Worm (Caenorhabditis elegans) whole organism, mixed stage, embryonic: ENCODE measurements around the gene bus-1.

ENCODE experiments used
- bed-3 ChIP-seq: fragments of 200-800 bp; sonication (Bioruptor generic); optimal IDR thresholded peaks from 3 replicates; lab custom pipeline; 2018; ENCODE audit warnings: mild to moderate bottlenecking, missing genetic modification characterization, moderate library complexity, missing compliant biosample characterization
- blmp-1 ChIP-seq: fragments of 150-350 bp; optimal IDR thresholded peaks from 2 replicates; lab custom pipeline; 2014; ENCODE audit warnings: missing biosample characterization, missing genetic modification characterization
- ceh-39 ChIP-seq: fragments of 150-350 bp; optimal IDR thresholded peaks from 2 replicates; lab custom pipeline; 2014; ENCODE audit warnings: missing biosample characterization, missing genetic modification characterization
- ceh-43 ChIP-seq: fragments of 200-800 bp; sonication (Bioruptor generic); optimal IDR thresholded peaks from 2 replicates; lab custom pipeline; 2018; ENCODE audit warnings: mild to moderate bottlenecking, missing genetic modification characterization, moderate library complexity, missing compliant biosample characterization
- ces-1 ChIP-seq: fragments of 150-350 bp; optimal IDR thresholded peaks from 2 replicates; lab custom pipeline; 2014; ENCODE audit warnings: missing biosample characterization, missing genetic modification reagents, missing genetic modification characterization
- cnd-1 ChIP-seq: fragments of 200-800 bp; sonication (Bioruptor generic); optimal IDR thresholded peaks from 2 replicates; lab custom pipeline; 2018; ENCODE audit warnings: mild to moderate bottlenecking, missing genetic modification characterization, missing compliant biosample characterization
- drap-1 ChIP-seq: fragments of 200-800 bp; sonication (Bioruptor generic); optimal IDR thresholded peaks from 3 replicates; lab custom pipeline; 2018; ENCODE audit warnings: mild to moderate bottlenecking, missing genetic modification characterization, missing compliant biosample characterization
- elt-1 ChIP-seq: sonication (generic microtip); optimal IDR thresholded peaks from 2 replicates; lab custom pipeline; 2017; ENCODE audit warnings: missing genetic modification characterization, mild to moderate bottlenecking, missing compliant biosample characterization, antibody characterized with exemption, moderate library complexity, borderline replicate concordance; ENCODE audit not compliant: insufficient read depth
- elt-3 ChIP-seq: fragments of 150-350 bp; optimal IDR thresholded peaks from 2 replicates; lab custom pipeline; 2014; ENCODE audit warnings: missing biosample characterization, missing genetic modification characterization
- flh-1 ChIP-seq: fragments of 200-800 bp; sonication (Bioruptor generic); optimal IDR thresholded peaks from 2 replicates; lab custom pipeline; 2018; ENCODE audit warnings: mild to moderate bottlenecking, missing genetic modification characterization, moderate library complexity, missing compliant biosample characterization
- ham-2 ChIP-seq: fragments of 200-800 bp; sonication (Bioruptor generic); optimal IDR thresholded peaks from 2 replicates; lab custom pipeline; 2018; ENCODE audit warnings: mild to moderate bottlenecking, missing genetic modification characterization, missing compliant biosample characterization
- lin-13 ChIP-seq: fragments of 150-350 bp; optimal IDR thresholded peaks from 2 replicates; lab custom pipeline; 2014; ENCODE audit warnings: missing biosample characterization, missing genetic modification characterization
- lin-32 ChIP-seq: fragments of 200-800 bp; sonication (Bioruptor generic); optimal IDR thresholded peaks from 2 replicates; lab custom pipeline; 2018; ENCODE audit warnings: mild to moderate bottlenecking, missing genetic modification characterization, missing compliant biosample characterization
- mab-5 ChIP-seq: fragments of 150-350 bp; optimal IDR thresholded peaks from 2 replicates; lab custom pipeline; 2014; ENCODE audit warnings: missing biosample characterization, missing genetic modification characterization
- mls-2 ChIP-seq: sonication (generic microtip); optimal IDR thresholded peaks from 2 replicates; lab custom pipeline; 2016; ENCODE audit warnings: mild to moderate bottlenecking, missing genetic modification characterization, moderate library complexity, missing compliant biosample characterization
- nhr-12 ChIP-seq: fragments of 150-350 bp; optimal IDR thresholded peaks from 2 replicates; lab custom pipeline; 2014; ENCODE audit warnings: missing biosample characterization, missing genetic modification characterization
- nhr-2 ChIP-seq: fragments of 150-350 bp; optimal IDR thresholded peaks from 2 replicates; lab custom pipeline; 2014; ENCODE audit warnings: missing biosample characterization, missing genetic modification characterization
- nhr-237 ChIP-seq: fragments of 150-350 bp; optimal IDR thresholded peaks from 2 replicates; lab custom pipeline; 2014; ENCODE audit warnings: missing biosample characterization, missing genetic modification characterization
- nhr-76 ChIP-seq: sonication (generic microtip); optimal IDR thresholded peaks from 2 replicates; lab custom pipeline; 2017; ENCODE audit warnings: missing biosample characterization, missing genetic modification characterization
- pha-4 ChIP-seq: fragments of 150-350 bp; optimal IDR thresholded peaks from 2 replicates; lab custom pipeline; 2018; ENCODE audit warnings: missing biosample characterization, missing genetic modification reagents, missing genetic modification characterization
- sem-2 ChIP-seq: fragments of 200-800 bp; sonication (Bioruptor generic); optimal IDR thresholded peaks from 2 replicates; lab custom pipeline; 2018; ENCODE audit warnings: mild to moderate bottlenecking, missing genetic modification characterization, missing compliant biosample characterization
- snpc-4 ChIP-seq: fragments of 150-350 bp; optimal IDR thresholded peaks from 2 replicates; lab custom pipeline; 2014; ENCODE audit warnings: missing biosample characterization, missing genetic modification characterization
- tbx-8 ChIP-seq: fragments of 200-800 bp; sonication (Bioruptor generic); optimal IDR thresholded peaks from 2 replicates; lab custom pipeline; 2018; ENCODE audit warnings: mild to moderate bottlenecking, missing genetic modification characterization, moderate library complexity, missing compliant biosample characterization
- unc-120 ChIP-seq: sonication (generic microtip); optimal IDR thresholded peaks from 2 replicates; lab custom pipeline; 2017; ENCODE audit warnings: missing genetic modification characterization, missing compliant biosample characterization; ENCODE audit not compliant: poor library complexity, severe bottlenecking
- unc-39 ChIP-seq: fragments of 150-350 bp; optimal IDR thresholded peaks from 2 replicates; lab custom pipeline; 2014; ENCODE audit warnings: missing biosample characterization, missing genetic modification characterization
- unc-62 ChIP-seq: fragments of 150-350 bp; optimal IDR thresholded peaks from 2 replicates; lab custom pipeline; 2014; ENCODE audit warnings: missing biosample characterization, missing genetic modification reagents, missing genetic modification characterization
- zip-8 ChIP-seq: fragments of 150-350 bp; optimal IDR thresholded peaks from 2 replicates; lab custom pipeline; 2014; ENCODE audit warnings: missing biosample characterization, missing genetic modification characterization
- ztf-11 ChIP-seq: fragments of 150-350 bp; optimal IDR thresholded peaks from 2 replicates; lab custom pipeline; 2014; ENCODE audit warnings: missing biosample characterization, missing genetic modification characterization

bus-1 gene

DNA sequence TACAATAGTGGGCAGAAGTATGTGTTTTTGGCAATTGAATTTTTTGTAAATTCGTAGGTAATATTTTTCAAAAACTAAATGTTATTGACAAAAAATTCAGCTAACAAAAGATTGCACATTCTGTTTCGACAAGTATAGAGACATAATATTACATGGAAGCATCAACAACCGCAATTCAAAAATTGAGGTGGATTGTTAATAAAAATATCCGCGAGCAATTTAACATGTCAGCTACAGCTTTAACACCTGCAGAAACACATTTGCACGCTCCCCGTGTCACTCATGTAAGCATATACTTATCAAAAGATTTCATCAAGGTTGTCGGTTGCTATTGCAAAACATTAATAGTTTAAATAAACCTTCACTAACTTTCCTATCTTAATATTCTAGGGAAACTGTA is 11.1 kb upstream of the bus-1 start, which contains the start of gene srsx-34:
Gene srsx-34 (plus strand): TSS at position 301 of the 400 bp plus-strand sequence.
- no peak for TF ChIP-seq mls-2
- no peak for TF ChIP-seq blmp-1
- no peak for TF ChIP-seq unc-120 (tag; lab: Kevin White, UChicago)
- TF ChIP-seq pha-4 (tag; lab: Kevin White, UChicago): no peak
- TF ChIP-seq snpc-4 (tag; lab: Kevin White, UChicago): no peak
- TF ChIP-seq ces-1 (GFP tag; lab: Kevin White, UChicago): no peak

DNA sequence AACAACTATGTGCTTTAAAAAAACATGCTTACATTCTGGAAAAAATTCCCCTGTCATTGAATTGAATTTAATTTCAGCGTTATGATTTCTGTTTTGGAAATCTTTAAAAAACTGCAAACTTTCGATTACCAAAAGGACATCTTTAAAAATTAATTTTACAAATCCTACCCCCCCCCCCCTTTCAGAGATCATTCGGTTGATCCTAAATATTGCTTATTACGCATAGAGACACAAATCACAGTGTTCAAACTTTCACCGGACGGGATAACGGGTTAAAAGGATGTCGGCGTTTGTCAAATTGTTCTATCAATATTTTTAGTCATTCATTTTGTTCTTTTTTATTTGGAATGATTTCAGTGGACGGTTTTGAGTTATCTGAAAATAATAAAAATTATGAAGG is 8.7 kb upstream of the bus-1 start, which contains the start of gene C25E10.4:
Gene C25E10.4 (plus strand): TSS at position 301 of the 400 bp plus-strand sequence.
- TF ChIP-seq sem-2 (GFP tag; lab: Kevin White, UChicago): no peak

DNA sequence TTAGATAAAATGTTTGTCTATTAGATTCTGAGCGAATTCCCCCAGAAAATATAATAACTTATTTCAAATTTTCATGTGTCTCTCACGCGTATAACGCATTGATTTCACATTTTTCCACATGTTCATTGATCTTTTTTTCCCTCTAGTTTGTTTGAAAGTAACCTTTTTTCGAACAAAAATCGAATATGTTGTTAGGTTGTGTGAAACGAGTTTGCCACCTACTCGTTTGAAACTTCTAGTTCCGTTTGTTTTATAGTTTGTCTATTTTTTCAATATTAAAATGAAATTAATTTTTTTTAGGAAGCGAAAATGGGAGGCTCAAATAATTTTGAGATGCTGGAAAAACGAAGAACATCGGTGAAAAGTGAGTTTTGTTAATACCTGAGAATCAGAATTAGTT is 5.6 kb upstream of the bus-1 start, which contains the start of gene C25E10.5:
Gene C25E10.5 (plus strand): TSS at position 301 of the 400 bp plus-strand sequence.
- TF ChIP-seq tbx-8 (GFP tag; lab: Kevin White, UChicago) (no peak), flh-1 (GFP tag; lab: Kevin White, UChicago) (no peak), zip-8 (tag; lab: Kevin White, UChicago) (no peak), drap-1 (GFP tag; lab: Kevin White, UChicago) (no peak), elt-1 (no peak)

DNA sequence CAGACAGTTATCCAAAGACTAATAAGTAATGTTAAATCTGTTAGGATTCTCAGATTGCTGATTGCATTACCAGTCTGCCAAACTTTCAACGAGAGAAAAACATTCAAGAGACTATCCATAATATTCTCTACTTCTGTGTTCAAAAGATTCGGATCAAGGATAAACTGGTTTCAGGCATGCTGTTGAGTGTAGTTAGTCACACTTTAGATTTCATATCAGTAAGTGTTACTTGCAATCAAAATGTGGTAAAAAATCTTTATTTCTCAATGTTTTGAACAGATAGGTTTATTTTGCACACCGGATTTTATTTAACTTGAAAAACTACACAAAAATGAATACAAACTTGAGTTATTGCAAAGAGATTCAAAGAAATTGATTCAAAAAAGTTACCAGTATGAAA is 2.5 kb downstream of the bus-1 start, which contains the start of gene oac-41:
Gene oac-41 (minus strand): TSS at position 101 of the 400 bp plus-strand sequence.
- TF ChIP-seq flh-1 (GFP tag; lab: Kevin White, UChicago) (no peak), ham-2 (GFP tag; lab: Kevin White, UChicago) (no peak), unc-62 (GFP tag; lab: Kevin White, UChicago) (no peak), zip-8 (tag; lab: Kevin White, UChicago) (no peak), ztf-11 (tag; lab: Kevin White, UChicago) (no peak), sem-2 (GFP tag; lab: Kevin White, UChicago) (no peak), nhr-76 (tag; lab: Kevin White, UChicago) (no peak), lin-13 (no peak), cnd-1 (tag; lab: Kevin White, UChicago) (no peak), tbx-8 (GFP tag; lab: Kevin White, UChicago) (no peak), nhr-2 (tag; lab: Kevin White, UChicago) (no peak), nhr-237 (tag; lab: Kevin White, UChicago) (no peak)

DNA sequence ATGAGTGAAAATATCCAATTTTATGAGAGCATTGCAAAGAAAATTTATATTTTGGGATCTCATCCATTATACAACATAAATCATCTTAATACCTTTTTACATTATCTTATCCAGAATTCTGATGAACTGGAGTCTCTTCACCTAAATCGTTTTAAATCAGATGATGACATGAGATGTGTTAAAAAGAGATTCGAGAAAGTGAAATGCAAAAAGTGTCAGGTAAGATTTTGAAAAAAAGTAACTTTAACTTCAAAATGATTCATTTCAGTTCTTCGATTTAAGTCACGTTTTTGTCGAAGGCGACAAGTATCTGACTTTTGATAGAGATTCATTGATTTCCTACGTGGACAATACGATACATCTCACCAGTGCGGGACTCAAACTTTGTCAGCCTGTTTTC is 5.7 kb downstream of the bus-1 start:
- TF ChIP-seq nhr-2 (tag; lab: Kevin White, UChicago) (no peak), blmp-1 (no peak), ceh-39 (tag; lab: Kevin White, UChicago) (no peak), flh-1 (GFP tag; lab: Kevin White, UChicago) (no peak), unc-62 (GFP tag; lab: Kevin White, UChicago) (no peak), ceh-43 (GFP tag; lab: Kevin White, UChicago) (no peak), bed-3 (GFP tag; lab: Kevin White, UChicago) (no peak), unc-39 (tag; lab: Kevin White, UChicago) (no peak), nhr-12 (tag; lab: Kevin White, UChicago) (no peak)

DNA sequence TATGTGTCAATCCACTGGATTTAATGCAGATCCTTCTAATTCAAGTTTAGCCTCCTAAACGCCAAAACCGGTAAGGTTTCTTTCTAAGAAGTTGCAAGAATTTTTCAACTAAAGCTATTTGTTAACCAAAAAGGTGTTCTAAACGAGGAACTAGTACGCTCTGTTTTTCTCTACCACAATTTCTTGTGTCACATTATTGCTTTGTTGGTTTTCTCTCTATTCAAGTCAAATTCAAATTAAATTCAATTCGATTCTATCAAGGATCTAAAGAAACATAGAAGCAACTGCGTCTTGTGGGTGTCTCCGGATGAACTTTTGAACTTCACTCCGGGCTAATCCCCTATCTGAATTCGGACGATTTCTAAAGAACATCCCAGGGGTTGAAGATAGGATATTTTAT is 8.1 kb downstream of the bus-1 start, which contains the start of gene oac-40:
Gene oac-40 (plus strand): TSS at position 301 of the 400 bp plus-strand sequence.
- TF ChIP-seq ceh-43 (GFP tag; lab: Kevin White, UChicago) (no peak), elt-3 (no peak), zip-8 (tag; lab: Kevin White, UChicago) (no peak), mab-5 (tag; lab: Kevin White, UChicago) (no peak), flh-1 (GFP tag; lab: Kevin White, UChicago) (no peak), snpc-4 (tag; lab: Kevin White, UChicago) (no peak), ceh-39 (tag; lab: Kevin White, UChicago) (no peak), unc-39 (tag; lab: Kevin White, UChicago) (no peak), nhr-237 (tag; lab: Kevin White, UChicago) (no peak), lin-32 (no peak), nhr-2 (tag; lab: Kevin White, UChicago) (no peak), sem-2 (GFP tag; lab: Kevin White, UChicago) (no peak), ces-1 (GFP tag; lab: Kevin White, UChicago) (no peak), pha-4 (tag; lab: Kevin White, UChicago) (no peak), nhr-76 (tag; lab: Kevin White, UChicago) (no peak)
- TF ChIP-seq, all 35 proteins: peak for 0
